Fruit fly (Drosophila melanogaster) whole organism, embryonic: ENCODE measurements around the gene Ctu2.

ENCODE experiments used
- Abd-B ChIP-seq: fragments of 200-800 bp; sonication (Bioruptor generic); optimal IDR thresholded peaks from 2 replicates; lab custom pipeline; 2018; ENCODE audit warnings: missing biosample characterization, mild to moderate bottlenecking, missing genetic modification characterization, moderate library complexity
- Adf1 ChIP-seq: fragments of 200-800 bp; sonication (Bioruptor generic); IDR thresholded peaks from 2 replicates; pipeline ENCODE4 v1.3.6; 2022; ENCODE audit warnings: missing biosample characterization, missing genetic modification characterization
- Asciz ChIP-seq: fragments of 200-800 bp; sonication (Bioruptor generic); optimal IDR thresholded peaks from 2 replicates; lab custom pipeline; 2017; ENCODE audit warnings: missing biosample characterization, mild to moderate bottlenecking, missing genetic modification characterization, missing genetic modification reagents
- Atf6 ChIP-seq: fragments of 200-800 bp; sonication (Bioruptor generic); IDR thresholded peaks from 2 replicates; pipeline ENCODE4 v1.3.6; 2022; ENCODE audit warnings: missing biosample characterization, missing genetic modification characterization
- Bgb ChIP-seq: fragments of 200-800 bp; sonication (Bioruptor generic); IDR thresholded peaks from 2 replicates; pipeline ENCODE4 v1.3.6; 2022; ENCODE audit warnings: missing biosample characterization, missing genetic modification characterization; ENCODE audit not compliant: partially characterized antibody
- C15 ChIP-seq: fragments of 200-800 bp; sonication (Bioruptor generic); IDR thresholded peaks from 3 replicates; pipeline ENCODE4 v1.3.6; 2022; ENCODE audit warnings: missing biosample characterization, missing genetic modification characterization
- CG10979 ChIP-seq: fragments of 200-800 bp; sonication (Bioruptor generic); optimal IDR thresholded peaks from 2 replicates; lab custom pipeline; 2018; ENCODE audit warnings: missing biosample characterization, mild to moderate bottlenecking, missing genetic modification characterization, moderate library complexity
- CG11695 ChIP-seq: fragments of 200-800 bp; sonication (Bioruptor generic); IDR thresholded peaks from 3 replicates; pipeline ENCODE4 v1.3.6; 2022; ENCODE audit warnings: missing biosample characterization, missing genetic modification characterization
- CG12104 ChIP-seq: fragments of 200-800 bp; sonication (Bioruptor generic); optimal IDR thresholded peaks from 3 replicates; lab custom pipeline; 2016; ENCODE audit warnings: missing biosample characterization, missing genetic modification characterization
- CG12155 ChIP-seq: fragments of 200-800 bp; sonication (Bioruptor generic); optimal IDR thresholded peaks from 3 replicates; lab custom pipeline; 2016; ENCODE audit warnings: missing biosample characterization, missing genetic modification characterization
- CG12391 ChIP-seq: fragments of 200-800 bp; sonication (Bioruptor generic); optimal IDR thresholded peaks from 3 replicates; lab custom pipeline; 2018; ENCODE audit warnings: missing biosample characterization, mild to moderate bottlenecking, missing genetic modification characterization, moderate library complexity
- CG12659 ChIP-seq: fragments of 200-800 bp; sonication (Bioruptor generic); optimal IDR thresholded peaks from 3 replicates; lab custom pipeline; 2017; ENCODE audit warnings: mild to moderate bottlenecking, missing biosample characterization, missing genetic modification reagents, missing genetic modification characterization
- CG13296 ChIP-seq: fragments of 200-800 bp; sonication (Bioruptor generic); optimal IDR thresholded peaks from 3 replicates; lab custom pipeline; 2018; ENCODE audit warnings: missing biosample characterization, mild to moderate bottlenecking, missing genetic modification characterization
- CG13424 ChIP-seq: fragments of 200-800 bp; sonication (Bioruptor generic); optimal IDR thresholded peaks from 2 replicates; lab custom pipeline; 2019; ENCODE audit warnings: missing biosample characterization, mild to moderate bottlenecking, missing genetic modification characterization, moderate library complexity
- CG13775 ChIP-seq: fragments of 200-800 bp; sonication (Bioruptor generic); optimal IDR thresholded peaks from 3 replicates; lab custom pipeline; 2017; ENCODE audit warnings: missing biosample characterization, mild to moderate bottlenecking, missing genetic modification characterization
- CG14710 ChIP-seq: fragments of 200-800 bp; sonication (Bioruptor generic); optimal IDR thresholded peaks from 3 replicates; lab custom pipeline; 2019; ENCODE audit warnings: missing biosample characterization, mild to moderate bottlenecking, missing genetic modification characterization, moderate library complexity
- CG14860 ChIP-seq: fragments of 200-800 bp; sonication (Bioruptor generic); IDR thresholded peaks from 3 replicates; pipeline ENCODE4 v1.3.6; 2022; ENCODE audit warnings: missing biosample characterization, missing genetic modification characterization; ENCODE audit not compliant: partially characterized antibody
- CG15514 ChIP-seq: fragments of 200-800 bp; sonication (Bioruptor generic); optimal IDR thresholded peaks from 3 replicates; lab custom pipeline; 2017; ENCODE audit warnings: missing biosample characterization, missing genetic modification characterization, mild to moderate bottlenecking, moderate library complexity, missing genetic modification reagents
- CG16813 ChIP-seq: fragments of 200-800 bp; sonication (Bioruptor generic); IDR thresholded peaks from 3 replicates; pipeline ENCODE4 v1.3.6; 2022; ENCODE audit warnings: missing biosample characterization, missing genetic modification characterization; ENCODE audit not compliant: partially characterized antibody
- CG16863 ChIP-seq: fragments of 200-800 bp; sonication (Bioruptor generic); optimal IDR thresholded peaks from 3 replicates; lab custom pipeline; 2016; ENCODE audit warnings: missing biosample characterization, missing genetic modification characterization
- CG18476 ChIP-seq: fragments of 200-800 bp; sonication (Bioruptor generic); optimal IDR thresholded peaks from 2 replicates; lab custom pipeline; 2016; ENCODE audit warnings: missing biosample characterization, mild to moderate bottlenecking, missing genetic modification characterization
- CG30403 ChIP-seq: fragments of 200-800 bp; sonication (Bioruptor generic); optimal IDR thresholded peaks from 3 replicates; lab custom pipeline; 2016; ENCODE audit warnings: missing biosample characterization, missing genetic modification characterization
- CG3281 ChIP-seq: fragments of 200-800 bp; sonication (Bioruptor generic); optimal IDR thresholded peaks from 3 replicates; lab custom pipeline; 2017; ENCODE audit warnings: missing biosample characterization, mild to moderate bottlenecking, missing genetic modification characterization
- CG34224 ChIP-seq: fragments of 200-800 bp; sonication (Bioruptor generic); IDR thresholded peaks from 3 replicates; pipeline ENCODE4 v1.3.6; 2022; ENCODE audit warnings: missing biosample characterization, missing genetic modification characterization; ENCODE audit not compliant: partially characterized antibody
- CG6175 ChIP-seq: fragments of 200-800 bp; sonication (Bioruptor generic); IDR thresholded peaks from 3 replicates; pipeline ENCODE4 v1.3.6; 2022; ENCODE audit warnings: missing biosample characterization, missing genetic modification characterization
- CG6791 ChIP-seq: fragments of 200-800 bp; sonication (Bioruptor generic); IDR thresholded peaks from 3 replicates; pipeline ENCODE4 v1.3.6; 2022; ENCODE audit warnings: missing biosample characterization, missing genetic modification characterization; ENCODE audit not compliant: partially characterized antibody
- CG9932 ChIP-seq: fragments of 200-800 bp; sonication (Bioruptor generic); IDR thresholded peaks from 2 replicates; pipeline ENCODE4 v1.3.6; 2022; ENCODE audit warnings: missing biosample characterization, missing genetic modification characterization
- Dp ChIP-seq: fragments of 200-800 bp; sonication (Bioruptor generic); optimal IDR thresholded peaks from 2 replicates; lab custom pipeline; 2018; ENCODE audit warnings: missing biosample characterization, mild to moderate bottlenecking, missing genetic modification characterization, moderate library complexity
- Eip74EF ChIP-seq, 2 experiments: fragments of 200-800 bp in 1 of 2; fragments of >200 bp in 1 of 2; sonication (Bioruptor generic) in 1 of 2; optimal IDR thresholded peaks; 2 replicates each; lab custom pipeline; 2017 to 2019; ENCODE audit warnings: missing biosample characterization in 2 of 2, missing genetic modification characterization in 2 of 2, mild to moderate bottlenecking in 1 of 2, moderate library complexity in 1 of 2
- Ets97D ChIP-seq: fragments of 200-800 bp; sonication (Bioruptor generic); optimal IDR thresholded peaks from 3 replicates; lab custom pipeline; 2016; ENCODE audit warnings: missing biosample characterization, missing genetic modification characterization
- Kr ChIP-seq: fragments of 200-800 bp; sonication (Bioruptor generic); optimal IDR thresholded peaks from 2 replicates; lab custom pipeline; 2017; ENCODE audit warnings: missing biosample characterization, mild to moderate bottlenecking, missing genetic modification characterization
- Lpt ChIP-seq: fragments of >200 bp; optimal IDR thresholded peaks from 2 replicates; lab custom pipeline; 2018; ENCODE audit warnings: missing biosample characterization, missing genetic modification characterization
- Rfx ChIP-seq: fragments of 200-800 bp; sonication (Bioruptor generic); IDR thresholded peaks from 2 replicates; pipeline ENCODE4 v1.3.6; 2022; ENCODE audit warnings: missing biosample characterization, missing genetic modification characterization
- da ChIP-seq: fragments of 200-800 bp; sonication (Bioruptor generic); optimal IDR thresholded peaks from 2 replicates; lab custom pipeline; 2016; ENCODE audit warnings: missing biosample characterization, missing genetic modification characterization
- dimm ChIP-seq: fragments of 200-800 bp; sonication (Bioruptor generic); IDR thresholded peaks from 2 replicates; pipeline ENCODE4 v1.3.6; 2022; ENCODE audit warnings: missing biosample characterization, missing genetic modification characterization
- ftz-f1 ChIP-seq: fragments of 200-800 bp; sonication (Bioruptor generic); optimal IDR thresholded peaks from 2 replicates; lab custom pipeline; 2016; ENCODE audit warnings: missing biosample characterization, missing genetic modification characterization
- hbn ChIP-seq: fragments of 200-800 bp; sonication (Bioruptor generic); IDR thresholded peaks from 2 replicates; pipeline ENCODE4 v1.3.6; 2022; ENCODE audit warnings: missing biosample characterization, missing genetic modification characterization; ENCODE audit not compliant: partially characterized antibody
- kah ChIP-seq: fragments of 200-800 bp; sonication (Bioruptor generic); optimal IDR thresholded peaks from 2 replicates; lab custom pipeline; 2018; ENCODE audit warnings: missing biosample characterization, mild to moderate bottlenecking, missing genetic modification characterization
- kay ChIP-seq: fragments of 200-800 bp; sonication (Bioruptor generic); optimal IDR thresholded peaks from 2 replicates; lab custom pipeline; 2016; ENCODE audit warnings: missing biosample characterization, missing genetic modification characterization
- lilli ChIP-seq: fragments of 200-800 bp; sonication (Bioruptor generic); optimal IDR thresholded peaks from 3 replicates; lab custom pipeline; 2016; ENCODE audit warnings: missing biosample characterization, missing genetic modification characterization
- oc ChIP-seq: fragments of 200-800 bp; sonication (Bioruptor generic); optimal IDR thresholded peaks from 2 replicates; lab custom pipeline; 2018; ENCODE audit warnings: missing biosample characterization, mild to moderate bottlenecking, missing genetic modification characterization, moderate library complexity
- pan ChIP-seq, 4 experiments: fragments of >200 bp in 3 of 4; fragments of 200-800 bp in 1 of 4; sonication (Bioruptor generic) in 1 of 4; optimal IDR thresholded peaks in 3 of 4; IDR thresholded peaks in 1 of 4; 2 replicates each; pipeline versions ENCODE4 v1.3.6 to Lab custom; 2017 to 2022; ENCODE audit warnings: missing biosample characterization in 2 of 4, missing genetic modification characterization in 2 of 4, mixed read lengths in 1 of 4
- ranshi ChIP-seq: fragments of 200-800 bp; sonication (Bioruptor generic); IDR thresholded peaks from 2 replicates; pipeline ENCODE4 v1.3.6; 2022; ENCODE audit warnings: missing biosample characterization, missing genetic modification characterization
- sna ChIP-seq: fragments of 200-800 bp; sonication (Bioruptor generic); IDR thresholded peaks from 2 replicates; pipeline ENCODE4 v1.3.6; 2022; ENCODE audit warnings: missing biosample characterization, missing genetic modification characterization; ENCODE audit not compliant: partially characterized antibody
- stwl ChIP-seq: fragments of 200-800 bp; sonication (Bioruptor generic); optimal IDR thresholded peaks from 3 replicates; lab custom pipeline; 2018; ENCODE audit warnings: missing biosample characterization, mild to moderate bottlenecking, missing genetic modification characterization, moderate library complexity
- tup ChIP-seq: fragments of 200-800 bp; sonication (Bioruptor generic); optimal IDR thresholded peaks from 2 replicates; lab custom pipeline; 2016; ENCODE audit warnings: missing biosample characterization, mild to moderate bottlenecking, missing genetic modification characterization, moderate library complexity
- tx ChIP-seq: fragments of 200-800 bp; sonication (Bioruptor generic); optimal IDR thresholded peaks from 2 replicates; lab custom pipeline; 2016; ENCODE audit warnings: missing biosample characterization, missing genetic modification characterization

Gene Ctu2

DNA sequence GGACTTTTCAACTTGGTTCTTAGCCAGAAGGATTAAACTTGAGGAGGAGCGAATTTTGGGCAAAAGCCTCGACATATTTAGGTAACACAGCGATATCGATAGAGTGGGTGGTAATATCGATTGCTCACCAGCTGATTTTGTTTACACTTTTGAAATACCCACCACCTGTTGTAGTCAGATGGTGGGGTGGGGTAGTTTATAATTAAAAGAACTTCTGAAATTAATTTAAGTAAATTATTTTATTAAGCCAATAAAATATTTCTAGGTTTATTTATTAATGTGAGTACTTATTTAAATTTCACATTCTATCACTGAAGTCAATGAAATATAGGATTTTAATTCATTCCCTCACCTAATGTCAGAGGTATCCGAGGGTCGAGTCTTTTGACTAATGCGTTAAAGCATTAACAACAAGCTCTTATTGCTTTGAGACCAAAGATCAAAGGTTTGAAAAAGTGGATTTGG is 3.0 kb downstream of the Ctu2 start, which contains the start of the genes CG10194 and CG18094 (continued):
- TF ChIP-seq pan (optimal IDR thresholded peaks at IDR 0.05; lab: Kevin White, UChicago) (no peak), pan (GFP tag; optimal IDR thresholded peaks at IDR 0.05 in 1 of 2, IDR thresholded peaks at IDR 0.05 in 1 of 2) (peak in 1 of 2 experiments; percentile 17), CG6175 (GFP tag; lab: Robert Waterston, UW) (no peak), Lpt (GFP tag; lab: Kevin White, UChicago) (no peak), CG12155 (GFP tag; lab: Kevin White, UChicago) (peak; percentile 57), Atf6 (GFP tag; lab: Robert Waterston, UW) (0 out of 2 replicates have a peak, but pooled peaks have one; percentile 33), Bgb (GFP tag; lab: Robert Waterston, UW) (peak; percentile 66; the same call in 1 of the 2 replicates), CG18476 (GFP tag; lab: Kevin White, UChicago) (no peak), CG14860 (GFP tag; lab: Robert Waterston, UW) (peak; percentile 47; the same call in 1 of the 3 replicates), CG13424 (tag; lab: Kevin White, UChicago) (peak; percentile 29), CG13775 (GFP tag; lab: Kevin White, UChicago) (peak; percentile 47), oc (tag; lab: Kevin White, UChicago) (peak; percentile 13), ftz-f1 (GFP tag; lab: Kevin White, UChicago) (no peak), ranshi (0 out of 2 replicates have a peak, but pooled peaks have one; percentile 19), CG13296 (GFP tag; lab: Kevin White, UChicago) (peak; percentile 22), CG3281 (peak; percentile 40), CG6791 (GFP tag; lab: Robert Waterston, UW) (peak; percentile 64; the same call in 2 of the 3 replicates), CG16813 (GFP tag; lab: Robert Waterston, UW) (peak; percentile 44; the same call in 2 of the 3 replicates), sna (GFP tag; lab: Robert Waterston, UW) (peak; percentile 70), kah (GFP tag; lab: Kevin White, UChicago) (peak; percentile 100), CG34224 (GFP tag; lab: Robert Waterston, UW) (peak; percentile 78), kay (GFP tag; lab: Kevin White, UChicago) (peak; percentile 2), Adf1 (0 out of 2 replicates have a peak, but pooled peaks have one; percentile 18), CG30403 (GFP tag; lab: Kevin White, UChicago) (peak; percentile 53), lilli (GFP tag; lab: Kevin White, UChicago) (peak; percentile 68), CG11695 (GFP tag; lab: Robert Waterston, UW) (0 out of 3 replicates have a peak, but pooled peaks have one; percentile 32), Rfx (GFP tag; lab: Robert Waterston, UW) (0 out of 2 replicates have a peak, but pooled peaks have one; percentile 12), stwl (tag; lab: Kevin White, UChicago) (peak; percentile 9), CG15514 (GFP tag; lab: Kevin White, UChicago) (peak; percentile 20), da (GFP tag; lab: Kevin White, UChicago) (no peak), CG10979 (tag; lab: Kevin White, UChicago) (peak; percentile 32), Eip74EF (GFP tag; optimal IDR thresholded peaks at IDR 0.05; lab: Kevin White, UChicago) (peak in 1 of 2 experiments; percentile 16), Asciz (GFP tag; lab: Kevin White, UChicago) (peak; percentile 32), CG14710 (peak; percentile 21), hbn (GFP tag; lab: Robert Waterston, UW) (peak; percentile 52; the same call in 1 of the 2 replicates), CG9932 (GFP tag; lab: Robert Waterston, UW) (peak; percentile 49; the same call in 1 of the 2 replicates), Kr (GFP tag; lab: Kevin White, UChicago) (no peak), CG12104 (GFP tag; lab: Kevin White, UChicago) (no peak), tup (GFP tag; lab: Kevin White, UChicago) (no peak), tx (GFP tag; lab: Kevin White, UChicago) (no peak), CG12391 (tag; lab: Kevin White, UChicago) (peak; percentile 66), dimm (no peak), Dp (GFP tag; lab: Kevin White, UChicago) (peak; percentile 44), CG12659 (peak; percentile 35), C15 (no peak), Abd-B (GFP tag; lab: Kevin White, UChicago) (peak; percentile 18), Ets97D (peak; percentile 1), CG16863 (no peak)
